Worm (Caenorhabditis elegans): ENCODE results near the gene rga-8.

ce11 chrX:5276772-5277171 is 2.8 kb downstream of the rga-8 start:
- TF ChIP-seq lin-39 (tag; optimal IDR thresholded peaks at IDR 0.05) (no peak), dpl-1 (GFP tag; optimal IDR thresholded peaks at IDR 0.05) (no peak), irx-1 (tag; optimal IDR thresholded peaks at IDR 0.05) (no peak), nhr-85 (tag) (no peak), lin-14 (GFP tag; optimal IDR thresholded peaks at IDR 0.05) (no peak), pag-3 (tag; optimal IDR thresholded peaks at IDR 0.05; ENCODE audit: borderline replicate concordance, insufficient read depth) (no peak), ama-1 (optimal IDR thresholded peaks at IDR 0.05) (no peak), aha-1 (tag; optimal IDR thresholded peaks at IDR 0.05) (no peak), ceh-82 (tag; optimal IDR thresholded peaks at IDR 0.05) (no peak), lin-13 (GFP tag; optimal IDR thresholded peaks at IDR 0.05) (no peak), nhr-237 (tag; optimal IDR thresholded peaks at IDR 0.05) (no peak), isw-1 (GFP tag; IDR thresholded peaks at IDR 0.05) (no peak)
